Worm (Caenorhabditis elegans): Measurements from ENCODE around the gene sdz-26.

Gene sdz-26

DNA sequence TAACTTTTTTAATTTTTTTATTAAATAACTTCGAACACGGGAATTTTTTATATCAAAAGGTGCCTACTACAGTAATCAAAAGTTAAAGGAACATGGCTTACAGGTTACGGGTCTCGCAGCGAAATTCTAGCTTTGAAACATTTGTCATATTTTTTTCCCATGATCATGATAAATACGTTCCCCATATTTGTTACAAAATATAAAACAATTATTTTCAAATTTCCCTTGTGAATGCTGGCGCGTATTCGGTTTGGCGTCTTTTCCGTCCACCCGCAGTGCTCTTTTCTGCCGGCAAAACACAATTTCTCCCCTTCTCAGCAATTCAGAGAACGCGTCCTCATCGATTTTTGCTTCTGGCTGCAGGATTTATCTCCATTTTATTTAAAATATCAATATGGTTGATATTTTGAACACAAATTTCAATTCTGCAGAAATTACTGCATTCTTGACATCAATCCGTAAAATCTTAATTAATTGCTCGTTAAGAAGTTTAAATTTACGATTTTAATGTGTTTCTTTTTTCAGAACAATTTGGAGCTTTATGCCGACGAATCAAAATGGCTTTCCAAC lies 16.3 kb upstream of the sdz-26 start, which contains the start of gene imb-2:
Gene imb-2, plus strand, starts transcription at position 520 of the 570 bp plus-strand sequence.
- TF ChIP-seq klf-2 (GFP tag; conservative IDR thresholded peaks at IDR 0.05) = no peak
- TF ChIP-seq ztf-29 (GFP tag; IDR thresholded peaks at IDR 0.05) = no peak
- TF ChIP-seq flt-1 (GFP tag; IDR thresholded peaks at IDR 0.05) = no peak

DNA sequence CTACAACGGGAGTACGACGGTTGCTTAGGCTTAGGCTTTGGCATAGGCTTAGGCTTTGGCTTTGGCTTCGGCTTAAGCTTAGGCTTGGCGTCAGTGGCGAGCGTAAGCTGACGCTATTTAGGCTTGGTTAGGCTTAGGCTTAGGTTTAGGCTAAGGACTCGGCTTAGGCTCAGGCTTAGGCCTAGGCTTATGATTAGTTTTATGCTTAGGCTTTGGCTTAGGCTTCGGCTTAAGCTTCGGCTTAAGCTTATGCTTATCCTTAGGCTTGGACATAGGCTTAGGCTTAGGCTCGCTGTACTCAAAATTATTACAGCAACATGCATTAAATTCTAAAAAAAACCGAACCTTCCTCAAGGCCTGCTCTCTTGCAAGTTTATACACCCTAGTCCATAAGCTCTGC lies 7.0 kb upstream of the sdz-26 start:
- TF ChIP-seq ztf-29 (GFP tag; IDR thresholded peaks at IDR 0.05) (peak; percentile 19; the same call in 1 of the 2 replicates), T22C8.4 (GFP tag; IDR thresholded peaks at IDR 0.05) (no peak), ref-1 (GFP tag; conservative IDR thresholded peaks at IDR 0.05) (no peak)

DNA sequence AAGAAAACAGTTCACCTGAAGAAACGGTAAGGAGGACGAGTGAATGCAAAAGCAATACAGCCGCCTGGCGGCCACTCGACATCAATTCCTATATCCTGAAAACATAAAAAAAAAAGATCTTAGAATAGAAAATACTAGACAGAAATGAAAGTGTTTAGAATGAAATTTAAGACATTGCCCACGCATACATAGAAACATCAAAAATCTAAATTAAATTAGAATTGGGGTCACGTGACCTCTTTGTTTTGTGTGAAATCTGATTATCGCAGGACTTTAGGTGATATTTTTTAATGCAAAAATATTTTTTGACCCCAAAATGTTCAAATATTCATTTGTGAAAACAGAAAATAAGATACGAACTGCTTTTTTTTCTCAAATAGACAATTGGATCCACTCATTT lies 3.8 kb upstream of the sdz-26 start, which contains the start of gene acr-20:
Gene acr-20, minus strand, starts transcription at position 101 of the 400 bp plus-strand sequence.
- TF ChIP-seq med-1 (GFP tag; optimal IDR thresholded peaks at IDR 0.05; ENCODE audit: insufficient read depth) (no peak), tab-1 (GFP tag; IDR thresholded peaks at IDR 0.05) (no peak), klf-2 (GFP tag; conservative IDR thresholded peaks at IDR 0.05) (no peak), ztf-29 (GFP tag; IDR thresholded peaks at IDR 0.05) (no peak), ref-1 (GFP tag; conservative IDR thresholded peaks at IDR 0.05) (no peak), T22C8.4 (GFP tag; IDR thresholded peaks at IDR 0.05) (no peak), ztf-23 (GFP tag; IDR thresholded peaks at IDR 0.05) (no peak), flt-1 (GFP tag; IDR thresholded peaks at IDR 0.05) (no peak), cog-1 (tag; optimal IDR thresholded peaks at IDR 0.05) (no peak)

DNA sequence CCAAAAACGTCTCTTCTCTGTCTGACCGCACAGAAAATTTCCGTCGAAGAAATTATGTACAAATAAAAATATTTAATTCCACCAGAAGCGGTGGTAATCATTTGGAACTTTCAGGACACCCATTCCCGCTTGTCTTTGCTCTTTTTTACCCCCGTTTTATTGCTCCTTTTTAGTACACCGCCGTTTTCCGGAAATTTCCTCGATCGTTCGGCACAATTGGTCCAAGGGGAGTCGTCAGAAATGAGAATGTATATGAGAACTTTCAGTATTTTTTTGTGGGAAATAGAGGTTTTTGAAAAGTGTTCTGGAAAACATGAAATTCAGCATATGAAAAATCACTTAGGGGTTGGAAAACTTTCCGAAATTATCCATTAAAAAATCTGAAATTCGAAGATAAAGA lies 772 bp upstream of the sdz-26 start:
- TF ChIP-seq cog-1 (tag; optimal IDR thresholded peaks at IDR 0.05) = no peak
- no peak for TF ChIP-seq klf-2 (GFP tag; conservative IDR thresholded peaks at IDR 0.05)
- no peak for TF ChIP-seq ztf-29 (GFP tag; IDR thresholded peaks at IDR 0.05)
- TF ChIP-seq ref-1 (GFP tag; conservative IDR thresholded peaks at IDR 0.05) = no peak
- no peak for TF ChIP-seq tab-1 (GFP tag; IDR thresholded peaks at IDR 0.05)
- TF ChIP-seq ztf-23 (GFP tag; IDR thresholded peaks at IDR 0.05) = no peak
- TF ChIP-seq T22C8.4 (GFP tag; IDR thresholded peaks at IDR 0.05) = no peak
- no peak for TF ChIP-seq flt-1 (GFP tag; IDR thresholded peaks at IDR 0.05)
- no peak for TF ChIP-seq med-1 (GFP tag; optimal IDR thresholded peaks at IDR 0.05; ENCODE audit: insufficient read depth)

DNA sequence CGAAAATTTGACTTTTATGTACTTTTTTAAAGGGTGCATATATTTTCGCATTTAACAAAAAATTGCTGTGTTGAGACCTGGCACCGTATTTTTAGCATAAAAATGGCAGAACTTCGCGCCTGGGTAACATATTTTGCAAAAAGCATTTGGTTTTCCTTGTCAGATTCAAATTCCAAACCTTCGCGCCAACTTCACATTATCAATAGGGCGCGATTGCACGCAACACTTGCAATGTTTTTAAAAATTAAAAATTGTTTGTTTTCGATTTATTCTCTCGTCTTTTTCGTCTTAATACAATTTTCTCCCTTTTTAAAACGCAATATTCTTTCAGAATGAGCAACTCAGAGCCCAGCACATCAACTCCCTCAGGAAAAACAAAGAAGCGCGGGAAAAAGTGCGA lies 2.1 kb downstream of the sdz-26 start, which contains the start of gene mes-2:
Gene mes-2, plus strand, starts transcription at position 330 of the 400 bp plus-strand sequence.
- TF ChIP-seq T22C8.4 (GFP tag; IDR thresholded peaks at IDR 0.05) (no peak), flt-1 (GFP tag; IDR thresholded peaks at IDR 0.05) (peak; percentile 74; the same call in 1 of the 2 replicates), ztf-23 (GFP tag; IDR thresholded peaks at IDR 0.05) (peak; percentile 47; the same call in 1 of the 2 replicates)

DNA sequence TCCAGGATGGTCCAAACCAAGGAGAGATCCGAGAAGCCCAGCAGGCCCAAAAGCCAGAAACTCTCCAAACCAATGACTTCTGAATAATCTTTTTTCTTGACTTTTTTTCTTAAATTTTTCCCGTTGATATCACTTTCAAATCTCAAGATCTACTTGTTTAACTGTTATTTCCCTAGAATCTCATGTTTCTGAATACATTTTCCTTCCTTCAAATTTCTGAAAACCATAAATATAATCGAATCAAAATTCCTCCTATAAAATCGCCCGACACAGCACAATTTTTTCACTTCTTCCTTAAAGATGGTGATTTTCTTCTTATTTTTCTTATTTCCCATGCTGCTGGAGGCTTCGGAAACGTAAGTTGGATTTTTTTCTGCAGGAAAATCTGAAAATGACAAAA lies 6.7 kb downstream of the sdz-26 start, which contains the start of gene F26H11.8:
Gene F26H11.8, plus strand, starts transcription at position 301 of the 400 bp plus-strand sequence.
- TF ChIP-seq med-1 (GFP tag; optimal IDR thresholded peaks at IDR 0.05; ENCODE audit: insufficient read depth) (no peak), flt-1 (GFP tag; IDR thresholded peaks at IDR 0.05) (no peak), tab-1 (GFP tag; IDR thresholded peaks at IDR 0.05) (no peak), ztf-23 (GFP tag; IDR thresholded peaks at IDR 0.05) (no peak)

DNA sequence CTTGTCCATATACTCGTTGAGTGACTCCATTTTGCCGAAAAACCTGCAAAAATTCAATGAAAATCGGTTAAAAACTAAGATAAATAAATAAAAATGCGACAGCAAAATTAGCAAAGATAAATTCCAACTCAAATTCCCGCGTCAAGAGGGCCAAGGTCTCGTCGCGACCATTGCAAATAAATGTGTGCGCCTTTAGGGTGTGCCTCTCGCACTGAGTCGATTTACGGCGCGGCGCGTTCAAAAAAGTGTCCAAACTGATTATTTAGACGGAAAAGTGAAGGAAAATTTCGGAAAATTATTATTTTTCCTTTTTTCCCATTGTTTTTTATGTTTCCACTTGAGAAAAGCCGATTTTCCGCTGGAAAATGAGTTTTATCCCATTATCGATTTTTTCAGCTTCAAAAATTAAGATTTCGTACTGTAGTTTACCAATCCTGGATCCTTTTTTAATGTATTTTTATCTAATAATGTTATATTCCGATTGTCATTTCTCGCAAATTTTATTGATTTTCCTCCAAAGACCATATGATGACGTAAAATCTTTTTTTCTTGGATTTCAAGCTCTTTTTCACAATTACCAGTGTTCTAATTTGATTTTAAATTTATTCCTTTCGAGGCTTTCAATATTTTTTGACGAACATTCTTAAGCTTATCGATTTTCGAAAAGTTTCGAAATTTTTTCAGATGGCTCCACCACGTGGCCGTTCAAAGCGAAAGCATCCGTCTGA lies 8.7 kb downstream of the sdz-26 start, which contains the start of the genes kbp-3 and nurf-1:
Gene kbp-3, minus strand, starts transcription at position 43 of the 728 bp plus-strand sequence.
Gene nurf-1, plus strand, starts transcription at position 678 of the 728 bp plus-strand sequence.
- TF ChIP-seq cog-1 (tag; optimal IDR thresholded peaks at IDR 0.05) (no peak), ztf-29 (GFP tag; IDR thresholded peaks at IDR 0.05) (no peak), T22C8.4 (GFP tag; IDR thresholded peaks at IDR 0.05) (peak; percentile 54; the same call in 1 of the 2 replicates)

DNA sequence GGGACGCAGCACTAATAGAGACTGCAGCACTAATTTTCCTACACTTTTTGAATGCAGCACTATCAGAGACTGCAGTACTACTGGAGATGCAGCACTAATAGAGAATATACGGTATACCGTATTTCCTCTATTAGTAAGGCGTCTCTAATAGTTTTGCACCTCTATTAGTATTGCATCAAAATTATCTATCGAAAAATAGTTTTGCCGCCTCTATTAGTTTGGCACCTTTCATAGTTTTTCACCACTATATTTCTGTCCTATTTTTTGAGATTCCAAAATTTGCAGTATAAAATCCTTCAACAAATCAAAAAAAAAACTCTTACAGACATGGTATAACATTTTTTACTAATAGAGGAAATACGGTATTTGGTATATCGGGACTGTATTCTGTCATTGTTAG lies 12.2 kb downstream of the sdz-26 start:
- no peak for TF ChIP-seq tab-1 (GFP tag; IDR thresholded peaks at IDR 0.05)
- TF ChIP-seq med-1 (GFP tag; optimal IDR thresholded peaks at IDR 0.05; ENCODE audit: insufficient read depth) = no peak
- no peak for TF ChIP-seq flt-1 (GFP tag; IDR thresholded peaks at IDR 0.05)
- no peak for TF ChIP-seq cog-1 (tag; optimal IDR thresholded peaks at IDR 0.05)
- no peak for TF ChIP-seq ztf-23 (GFP tag; IDR thresholded peaks at IDR 0.05)
- no peak for TF ChIP-seq ref-1 (GFP tag; conservative IDR thresholded peaks at IDR 0.05)
- no peak for TF ChIP-seq klf-2 (GFP tag; conservative IDR thresholded peaks at IDR 0.05)
- TF ChIP-seq ztf-29 (GFP tag; IDR thresholded peaks at IDR 0.05) = no peak
- no peak for TF ChIP-seq T22C8.4 (GFP tag; IDR thresholded peaks at IDR 0.05)

DNA sequence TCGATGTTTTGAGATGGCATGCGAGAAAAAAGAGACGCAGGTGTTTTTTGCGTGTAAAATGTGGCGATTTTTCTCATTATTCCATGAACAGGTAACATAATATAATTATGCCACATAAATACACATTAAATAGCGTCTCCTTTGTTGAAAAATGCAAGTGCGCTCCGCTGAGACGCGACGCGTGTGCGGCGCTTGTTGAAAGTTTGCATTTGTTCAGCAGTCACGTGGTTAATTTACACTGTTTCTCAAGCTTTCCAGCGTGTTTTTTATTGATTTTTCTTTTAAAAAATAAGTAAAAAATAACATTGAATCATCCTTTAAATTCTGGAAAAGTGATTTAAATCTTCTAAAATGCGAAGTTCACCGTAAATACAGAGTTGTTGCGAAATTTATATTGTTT lies 18.0 kb downstream of the sdz-26 start:
- TF ChIP-seq tab-1 (GFP tag; IDR thresholded peaks at IDR 0.05) = no peak
- no peak for TF ChIP-seq T22C8.4 (GFP tag; IDR thresholded peaks at IDR 0.05)
- no peak for TF ChIP-seq flt-1 (GFP tag; IDR thresholded peaks at IDR 0.05)
- TF ChIP-seq ztf-23 (GFP tag; IDR thresholded peaks at IDR 0.05) = peak; percentile 67
- peak; percentile 59 for TF ChIP-seq cog-1 (tag; optimal IDR thresholded peaks at IDR 0.05)

DNA sequence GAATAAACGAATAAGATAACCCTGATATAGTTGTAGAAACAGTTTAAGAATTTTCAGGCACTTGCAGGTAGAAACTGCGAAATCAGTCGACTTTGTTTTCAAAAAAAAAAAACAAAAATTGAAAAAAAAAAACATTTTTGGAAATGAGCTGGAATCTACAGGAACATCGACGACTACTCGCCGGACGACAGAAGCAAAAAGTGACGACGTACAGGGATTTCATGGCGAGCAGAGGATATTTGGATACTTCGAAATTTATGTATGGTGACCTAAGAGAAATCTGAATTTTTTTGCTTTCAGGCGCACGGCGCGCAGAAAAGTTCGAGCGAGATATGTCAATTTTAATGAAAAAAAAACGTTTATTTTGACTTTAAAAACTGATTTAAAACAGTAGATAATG lies 19.5 kb downstream of the sdz-26 start:
- no peak for TF ChIP-seq ref-1 (GFP tag; conservative IDR thresholded peaks at IDR 0.05)
- no peak for TF ChIP-seq flt-1 (GFP tag; IDR thresholded peaks at IDR 0.05)
- no peak for TF ChIP-seq ztf-29 (GFP tag; IDR thresholded peaks at IDR 0.05)
- TF ChIP-seq cog-1 (tag; optimal IDR thresholded peaks at IDR 0.05) = no peak
- TF ChIP-seq ztf-23 (GFP tag; IDR thresholded peaks at IDR 0.05) = no peak
- TF ChIP-seq klf-2 (GFP tag; conservative IDR thresholded peaks at IDR 0.05) = no peak
- TF ChIP-seq med-1 (GFP tag; optimal IDR thresholded peaks at IDR 0.05; ENCODE audit: insufficient read depth) = no peak
